Fruit fly (Drosophila melanogaster) whole organism, embryonic: ENCODE data around the gene Pex3.

ENCODE experiments used
- CG10274 ChIP-seq: fragments of 200-800 bp; sonication (Bioruptor generic); optimal IDR thresholded peaks from 3 replicates; lab custom pipeline; 2017; ENCODE audit warnings: missing biosample characterization, mild to moderate bottlenecking, missing genetic modification characterization
- CG10654 ChIP-seq: fragments of 200-800 bp; sonication (Bioruptor generic); optimal IDR thresholded peaks from 2 replicates; lab custom pipeline; 2016; ENCODE audit warnings: missing biosample characterization, missing genetic modification characterization
- CG12391 ChIP-seq: fragments of 200-800 bp; sonication (Bioruptor generic); optimal IDR thresholded peaks from 3 replicates; lab custom pipeline; 2018; ENCODE audit warnings: missing biosample characterization, mild to moderate bottlenecking, missing genetic modification characterization, moderate library complexity
- CG13894 ChIP-seq: fragments of 200-800 bp; sonication (Bioruptor generic); optimal IDR thresholded peaks from 3 replicates; lab custom pipeline; 2018; ENCODE audit warnings: missing biosample characterization, mild to moderate bottlenecking, missing genetic modification characterization, moderate library complexity
- CG15514 ChIP-seq: fragments of 200-800 bp; sonication (Bioruptor generic); optimal IDR thresholded peaks from 3 replicates; lab custom pipeline; 2017; ENCODE audit warnings: missing biosample characterization, missing genetic modification characterization, mild to moderate bottlenecking, moderate library complexity, missing genetic modification reagents
- CG1603 ChIP-seq: fragments of 200-800 bp; sonication (Bioruptor generic); optimal IDR thresholded peaks from 2 replicates; lab custom pipeline; 2019; ENCODE audit warnings: missing biosample characterization, mild to moderate bottlenecking, missing genetic modification characterization, moderate library complexity
- CG17829 ChIP-seq: fragments of 200-800 bp; optimal IDR thresholded peaks from 2 replicates; lab custom pipeline; 2019; ENCODE audit warnings: missing biosample characterization, mild to moderate bottlenecking, missing genetic modification characterization, moderate library complexity
- CG1832 ChIP-seq: fragments of 200-800 bp; sonication (Bioruptor generic); optimal IDR thresholded peaks from 2 replicates; lab custom pipeline; 2017; ENCODE audit warnings: missing biosample characterization, mild to moderate bottlenecking, missing genetic modification characterization, inconsistent platforms
- CG2202 ChIP-seq: fragments of 200-800 bp; sonication (Bioruptor generic); optimal IDR thresholded peaks from 2 replicates; lab custom pipeline; 2018; ENCODE audit warnings: missing biosample characterization, mild to moderate bottlenecking, missing genetic modification characterization
- CG2875 ChIP-seq: fragments of 200-800 bp; sonication (Bioruptor generic); optimal IDR thresholded peaks from 2 replicates; lab custom pipeline; 2017; ENCODE audit warnings: missing biosample characterization, mild to moderate bottlenecking, missing genetic modification characterization, missing genetic modification reagents
- CG32767 ChIP-seq: fragments of 200-800 bp; sonication (Bioruptor generic); IDR thresholded peaks from 2 replicates; pipeline ENCODE4 v1.3.6; 2022; ENCODE audit warnings: missing biosample characterization, missing genetic modification characterization
- CG32772 ChIP-seq: fragments of 200-800 bp; sonication (Bioruptor generic); IDR thresholded peaks from 2 replicates; pipeline ENCODE4 v1.3.6; 2022; ENCODE audit warnings: missing biosample characterization, missing genetic modification characterization
- CG33557 ChIP-seq: fragments of 200-800 bp; sonication (Bioruptor generic); optimal IDR thresholded peaks from 2 replicates; lab custom pipeline; 2019; ENCODE audit warnings: missing biosample characterization, mild to moderate bottlenecking, missing genetic modification characterization, moderate library complexity
- CG34422 ChIP-seq: fragments of 200-800 bp; sonication (Bioruptor generic); IDR thresholded peaks from 3 replicates; pipeline ENCODE4 v1.3.6; 2022; ENCODE audit warnings: missing biosample characterization, missing genetic modification characterization
- CG5180 ChIP-seq: fragments of 200-800 bp; sonication (Bioruptor generic); optimal IDR thresholded peaks from 3 replicates; lab custom pipeline; 2017; ENCODE audit warnings: missing biosample characterization, missing genetic modification characterization, mild to moderate bottlenecking, moderate library complexity, missing genetic modification reagents
- CG5953 ChIP-seq: fragments of 200-800 bp; sonication (Bioruptor generic); IDR thresholded peaks from 2 replicates; pipeline ENCODE4 v1.3.6; 2022; ENCODE audit warnings: missing biosample characterization, missing genetic modification characterization
- CG6254 ChIP-seq: fragments of 200-800 bp; sonication (Bioruptor generic); optimal IDR thresholded peaks from 3 replicates; lab custom pipeline; 2017; ENCODE audit warnings: mild to moderate bottlenecking, missing biosample characterization, missing genetic modification reagents, missing genetic modification characterization
- CG9609 ChIP-seq: fragments of 200-800 bp; sonication (Bioruptor generic); optimal IDR thresholded peaks from 3 replicates; lab custom pipeline; 2016; ENCODE audit warnings: missing biosample characterization, missing genetic modification characterization
- CTCF ChIP-seq: fragments of 200-800 bp; sonication (Bioruptor generic); optimal IDR thresholded peaks from 2 replicates; lab custom pipeline; 2017; ENCODE audit warnings: missing biosample characterization, mild to moderate bottlenecking, missing genetic modification characterization, moderate library complexity
- Ets65A ChIP-seq: fragments of 200-800 bp; sonication (Bioruptor generic); peaks from one replicate; lab custom pipeline; 2016; ENCODE audit warnings: missing biosample characterization, missing genetic modification characterization
- GATAe ChIP-seq: fragments of 200-800 bp; sonication (Bioruptor generic); conservative IDR thresholded peaks from 2 replicates; pipeline ENCODE4 v1.3.6; 2022; ENCODE audit warnings: missing biosample characterization, missing genetic modification characterization
- HLH3B ChIP-seq: fragments of 200-800 bp; sonication (Bioruptor generic); IDR thresholded peaks from 2 replicates; pipeline ENCODE4 v1.3.6; 2022; ENCODE audit warnings: missing biosample characterization, missing genetic modification characterization
- Hand ChIP-seq: fragments of 200-800 bp; sonication (Bioruptor generic); optimal IDR thresholded peaks from 2 replicates; lab custom pipeline; 2017; ENCODE audit warnings: mild to moderate bottlenecking, missing biosample characterization, missing genetic modification reagents, missing genetic modification characterization
- Jarid2 ChIP-seq: fragments of 200-800 bp; sonication (Bioruptor generic); optimal IDR thresholded peaks from 3 replicates; lab custom pipeline; 2017; ENCODE audit warnings: mild to moderate bottlenecking, missing biosample characterization, missing genetic modification reagents, missing genetic modification characterization
- Med ChIP-seq: fragments of 200-800 bp; sonication (Bioruptor generic); peaks from one replicate; lab custom pipeline; 2016; ENCODE audit warnings: missing biosample characterization, missing genetic modification characterization, mild to moderate bottlenecking, inconsistent platforms, moderate library complexity
- Meics ChIP-seq: fragments of 200-800 bp; sonication (Bioruptor generic); optimal IDR thresholded peaks from 2 replicates; lab custom pipeline; 2017; ENCODE audit warnings: missing biosample characterization, mild to moderate bottlenecking, missing genetic modification characterization
- Neu2 ChIP-seq: fragments of 200-800 bp; sonication (Bioruptor generic); optimal IDR thresholded peaks from 3 replicates; lab custom pipeline; 2016; ENCODE audit warnings: missing biosample characterization, missing genetic modification characterization, borderline replicate concordance
- amos ChIP-seq: fragments of 200-800 bp; sonication (Bioruptor generic); IDR thresholded peaks from 2 replicates; pipeline ENCODE4 v1.3.6; 2022; ENCODE audit warnings: missing biosample characterization, missing genetic modification characterization; ENCODE audit not compliant: partially characterized antibody
- ase ChIP-seq: fragments of 200-800 bp; sonication (Bioruptor generic); IDR thresholded peaks from 3 replicates; pipeline ENCODE4 v1.3.6; 2022; ENCODE audit warnings: missing biosample characterization, missing genetic modification characterization
- bab2 ChIP-seq: fragments of 200-800 bp; sonication (Bioruptor generic); optimal IDR thresholded peaks from 2 replicates; lab custom pipeline; 2016; ENCODE audit warnings: missing biosample characterization, missing genetic modification characterization
- corto ChIP-seq: fragments of 200-800 bp; sonication (Bioruptor generic); optimal IDR thresholded peaks from 2 replicates; lab custom pipeline; 2016; ENCODE audit warnings: missing biosample characterization, mild to moderate bottlenecking, missing genetic modification characterization, moderate library complexity
- cwo ChIP-seq: fragments of 200-800 bp; sonication (Bioruptor generic); optimal IDR thresholded peaks from 3 replicates; lab custom pipeline; 2017; ENCODE audit warnings: missing biosample characterization, missing genetic modification characterization, mild to moderate bottlenecking, moderate library complexity, missing genetic modification reagents
- dpn ChIP-seq, 2 experiments: fragments of 200-800 bp; sonication (Bioruptor generic); optimal IDR thresholded peaks; 3 replicates each; lab custom pipeline; 2016; ENCODE audit warnings: missing biosample characterization in 2 of 2, missing genetic modification characterization in 2 of 2
- ems ChIP-seq: fragments of 200-800 bp; sonication (Bioruptor generic); optimal IDR thresholded peaks from 3 replicates; lab custom pipeline; 2016; ENCODE audit warnings: missing biosample characterization, missing genetic modification characterization
- fd64A ChIP-seq: fragments of 200-800 bp; sonication (Bioruptor generic); optimal IDR thresholded peaks from 3 replicates; lab custom pipeline; 2018; ENCODE audit warnings: missing biosample characterization, mild to moderate bottlenecking, missing genetic modification characterization
- gem ChIP-seq: fragments of 200-800 bp; sonication (Bioruptor generic); optimal IDR thresholded peaks from 2 replicates; lab custom pipeline; 2019; ENCODE audit warnings: missing biosample characterization, mild to moderate bottlenecking, missing genetic modification characterization, moderate library complexity
- grau ChIP-seq: fragments of 200-800 bp; optimal IDR thresholded peaks from 3 replicates; lab custom pipeline; 2019; ENCODE audit warnings: missing biosample characterization, mild to moderate bottlenecking, missing genetic modification characterization, moderate library complexity
- hkb ChIP-seq, 2 experiments: fragments of 200-800 bp in 1 of 2; fragments of >200 bp in 1 of 2; sonication (Bioruptor generic) in 1 of 2; IDR thresholded peaks in 1 of 2; optimal IDR thresholded peaks in 1 of 2; 2 replicates each; pipeline versions ENCODE4 v1.3.6 to Lab custom; 2017 to 2022; ENCODE audit warnings: missing biosample characterization in 1 of 2, missing genetic modification characterization in 1 of 2
- lbe ChIP-seq: fragments of 200-800 bp; sonication (Bioruptor generic); optimal IDR thresholded peaks from 2 replicates; lab custom pipeline; 2016; ENCODE audit warnings: missing biosample characterization, mild to moderate bottlenecking, missing genetic modification characterization
- trem ChIP-seq: fragments of 200-800 bp; optimal IDR thresholded peaks from 3 replicates; lab custom pipeline; 2019; ENCODE audit warnings: missing biosample characterization, mild to moderate bottlenecking, missing genetic modification characterization, moderate library complexity
- twi ChIP-seq: fragments of 200-800 bp; optimal IDR thresholded peaks from 2 replicates; lab custom pipeline; 2019; ENCODE audit warnings: missing biosample characterization, mild to moderate bottlenecking, missing genetic modification characterization, moderate library complexity
- unpg ChIP-seq: fragments of 200-800 bp; sonication (Bioruptor generic); optimal IDR thresholded peaks from 3 replicates; lab custom pipeline; 2018; ENCODE audit warnings: missing biosample characterization, mild to moderate bottlenecking, missing genetic modification characterization, moderate library complexity
- usp ChIP-seq: fragments of >200 bp; optimal IDR thresholded peaks from 2 replicates; lab custom pipeline; 2017; ENCODE audit warnings: missing biosample characterization, missing genetic modification characterization
- zf30C ChIP-seq: fragments of 200-800 bp; sonication (Bioruptor generic); optimal IDR thresholded peaks from 3 replicates; lab custom pipeline; 2018; ENCODE audit warnings: missing biosample characterization, mild to moderate bottlenecking, missing genetic modification characterization

Gene Pex3

dm6 chr3L:15107776-15108379 lies 36.3 kb upstream of the Pex3 start (continued):
- TF ChIP-seq CG34422 (GFP tag; lab: Robert Waterston, UW) (no peak; the same call in 2 of the 3 replicates), Ets65A (peak; percentile 75), fd64A (GFP tag; lab: Kevin White, UChicago) (no peak), dpn (GFP tag; optimal IDR thresholded peaks at IDR 0.05; lab: Kevin White, UChicago) (peak in 1 of 2 experiments; percentile 9), CG2202 (peak; percentile 30), Med (GFP tag; lab: Kevin White, UChicago) (peak; percentile 15), cwo (GFP tag; lab: Kevin White, UChicago) (no peak), ems (no peak), Meics (peak; percentile 35), CG5953 (GFP tag; lab: Robert Waterston, UW) (no peak), CG5180 (no peak), CTCF (peak; percentile 13), lbe (GFP tag; lab: Kevin White, UChicago) (peak; percentile 86), Neu2 (GFP tag; lab: Kevin White, UChicago) (no peak), zf30C (GFP tag; lab: Kevin White, UChicago) (peak; percentile 76), usp (GFP tag; lab: Kevin White, UChicago) (no peak), CG33557 (GFP tag; lab: Kevin White, UChicago) (peak; percentile 70), Jarid2 (GFP tag; lab: Kevin White, UChicago) (no peak), trem (tag; lab: Kevin White, UChicago) (peak; percentile 43), corto (peak; percentile 94), GATAe (GFP tag; lab: Robert Waterston, UW) (no peak), CG9609 (GFP tag; lab: Kevin White, UChicago) (no peak), CG17829 (tag; lab: Kevin White, UChicago) (peak; percentile 76), Hand (peak; percentile 26), grau (peak; percentile 49), CG32767 (GFP tag; lab: Robert Waterston, UW) (no peak), twi (tag; lab: Kevin White, UChicago) (peak; percentile 20), bab2 (GFP tag; lab: Kevin White, UChicago) (peak; percentile 37), HLH3B (GFP tag; lab: Robert Waterston, UW) (peak; percentile 28; the same call in 1 of the 2 replicates), CG12391 (tag; lab: Kevin White, UChicago) (peak; percentile 65), CG1832 (GFP tag; lab: Kevin White, UChicago) (peak; percentile 25), CG32772 (GFP tag; lab: Robert Waterston, UW) (0 out of 2 replicates have a peak, but pooled peaks have one; percentile 42), CG10654 (GFP tag; lab: Kevin White, UChicago) (peak; percentile 9), ase (GFP tag; lab: Robert Waterston, UW) (no peak), CG1603 (tag; lab: Kevin White, UChicago) (no peak), CG13894 (tag; lab: Kevin White, UChicago) (no peak), unpg (peak; percentile 54), gem (tag; lab: Kevin White, UChicago) (peak; percentile 79), hkb (optimal IDR thresholded peaks at IDR 0.05; lab: Kevin White, UChicago) (no peak), hkb (GFP tag; IDR thresholded peaks at IDR 0.05; lab: Robert Waterston, UW) (peak; percentile 14; the same call in 1 of the 2 replicates), CG15514 (GFP tag; lab: Kevin White, UChicago) (no peak), CG2875 (GFP tag; lab: Kevin White, UChicago) (peak; percentile 50), CG6254 (GFP tag; lab: Kevin White, UChicago) (peak; percentile 32), amos (no peak), CG10274 (GFP tag; lab: Kevin White, UChicago) (no peak)
